Worm (Caenorhabditis elegans) whole organism, early embryonic: ENCODE data around the gene T15H9.5.

Experiments
- B0310.2 ChIP-seq: sonication (generic microtip); optimal IDR thresholded peaks from 2 replicates; lab custom pipeline; 2016; ENCODE audit warnings: mild to moderate bottlenecking, missing genetic modification characterization, missing compliant biosample characterization
- F13C5.2 ChIP-seq: sonication (generic microtip); optimal IDR thresholded peaks from 2 replicates; lab custom pipeline; 2017; ENCODE audit warnings: mild to moderate bottlenecking, missing genetic modification characterization, inconsistent platforms, missing compliant biosample characterization
- aly-1 ChIP-seq: sonication (generic microtip); optimal IDR thresholded peaks from 2 replicates; lab custom pipeline; 2016; ENCODE audit warnings: missing genetic modification characterization, missing compliant biosample characterization
- ama-1 ChIP-seq: fragments of 150-350 bp; optimal IDR thresholded peaks from 2 replicates; lab custom pipeline; 2014
- ceh-13 ChIP-seq: fragments of 200-800 bp; sonication (Bioruptor generic); optimal IDR thresholded peaks from 2 replicates; lab custom pipeline; 2018; ENCODE audit warnings: mild to moderate bottlenecking, missing genetic modification characterization, missing compliant biosample characterization
- ceh-36 ChIP-seq: sonication (generic microtip); optimal IDR thresholded peaks from 2 replicates; lab custom pipeline; 2016; ENCODE audit warnings: missing genetic modification characterization, inconsistent platforms, missing compliant biosample characterization
- ets-7 ChIP-seq: sonication (generic microtip); optimal IDR thresholded peaks from 2 replicates; lab custom pipeline; 2016; ENCODE audit warnings: missing genotype, missing genetic modification characterization, missing compliant biosample characterization
- flt-1 ChIP-seq: fragments of 200-800 bp; sonication (Bioruptor generic); IDR thresholded peaks from 2 replicates; pipeline ENCODE4 v1.3.6; 2022; ENCODE audit warnings: missing genetic modification characterization, missing compliant biosample characterization
- hmbx-1 ChIP-seq: sonication (generic microtip); optimal IDR thresholded peaks from 2 replicates; lab custom pipeline; 2016; ENCODE audit warnings: mild to moderate bottlenecking, missing genetic modification characterization, missing compliant biosample characterization
- hmg-4 ChIP-seq: fragments of 200-800 bp; sonication (Bioruptor generic); optimal IDR thresholded peaks from 2 replicates; lab custom pipeline; 2018; ENCODE audit warnings: mild to moderate bottlenecking, missing genetic modification characterization, missing compliant biosample characterization
- hnd-1 ChIP-seq: sonication (generic microtip); optimal IDR thresholded peaks from 2 replicates; lab custom pipeline; 2016; ENCODE audit warnings: missing genetic modification characterization, missing compliant biosample characterization
- pes-1 ChIP-seq: fragments of 200-800 bp; sonication (Bioruptor generic); IDR thresholded peaks from 2 replicates; pipeline ENCODE4 v1.3.6; 2022; ENCODE audit warnings: missing genetic modification reagents, missing genetic modification characterization, missing compliant biosample characterization
- scrt-1 ChIP-seq: fragments of 200-800 bp; sonication (Bioruptor generic); IDR thresholded peaks from 2 replicates; pipeline ENCODE4 v1.3.6; 2022; ENCODE audit warnings: missing genetic modification characterization, missing compliant biosample characterization
- sea-1 ChIP-seq: fragments of 200-800 bp; sonication (Bioruptor generic); conservative IDR thresholded peaks from 2 replicates; pipeline ENCODE4 v1.3.6; 2022; ENCODE audit warnings: missing genetic modification characterization, missing compliant biosample characterization
- tbx-11 ChIP-seq: fragments of 200-800 bp; sonication (Bioruptor generic); IDR thresholded peaks from 2 replicates; pipeline ENCODE4 v1.3.6; 2022; ENCODE audit warnings: missing genetic modification characterization, missing compliant biosample characterization
- tbx-37 ChIP-seq: fragments of 200-800 bp; sonication (Bioruptor generic); conservative IDR thresholded peaks from 2 replicates; pipeline ENCODE4 v1.3.6; 2022; ENCODE audit warnings: missing genetic modification reagents, missing genetic modification characterization, missing compliant biosample characterization
- tra-4 ChIP-seq: sonication (generic microtip); optimal IDR thresholded peaks from 2 replicates; lab custom pipeline; 2017; ENCODE audit warnings: missing genetic modification characterization, missing compliant biosample characterization

Gene T15H9.5

DNA sequence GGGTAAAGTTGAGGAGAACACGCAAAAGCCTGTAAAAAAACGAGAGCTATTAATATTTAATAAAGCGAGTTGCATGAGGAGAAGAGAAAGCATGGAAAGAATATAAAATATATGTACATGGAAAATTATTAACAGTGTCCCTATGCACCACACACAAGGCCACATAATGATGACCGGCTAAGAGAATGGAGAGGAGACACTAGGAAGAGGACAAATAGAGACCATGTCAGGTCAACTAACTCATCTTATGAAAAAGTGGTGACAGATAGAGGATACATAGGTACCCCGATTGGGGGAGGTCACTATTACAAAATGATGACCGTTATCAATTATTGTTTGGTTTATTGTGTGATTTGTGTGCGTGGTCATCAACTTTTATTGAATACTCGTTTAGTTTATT is 33.2 kb upstream of the T15H9.5 start, which contains the start of gene fzr-1:
TSS of gene fzr-1 (minus strand) at position 29 of the 400 bp plus-strand sequence.
- TF ChIP-seq hmbx-1 (no peak), tbx-37 (GFP tag; lab: Robert Waterston, UW) (0 out of 2 replicates have a peak, but pooled peaks have one; percentile 10), ama-1 (lab: Kevin White, UChicago) (no peak), flt-1 (0 out of 2 replicates have a peak, but pooled peaks have one; percentile 16), scrt-1 (GFP tag; lab: Robert Waterston, UW) (no peak)

DNA sequence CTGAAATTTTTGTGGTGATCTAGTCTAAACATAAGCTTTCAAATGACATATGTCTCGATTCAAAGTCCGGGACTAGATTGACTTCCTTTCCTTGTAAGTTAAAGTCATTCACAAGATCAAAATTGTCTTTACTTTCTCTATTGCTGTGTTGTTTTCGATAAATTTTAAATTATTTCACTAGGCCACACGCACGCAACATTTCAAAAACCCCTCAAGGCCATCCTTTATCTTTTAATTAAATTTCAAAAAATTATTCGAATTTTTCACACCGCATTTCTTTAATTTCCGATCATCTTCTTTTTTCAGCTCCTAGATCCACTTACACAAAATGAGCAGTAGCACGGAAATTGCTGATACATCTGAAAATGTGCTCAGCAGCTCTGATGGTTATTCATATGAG is 25.1 kb upstream of the T15H9.5 start, which contains the start of gene ZK1307.7:
TSS of gene ZK1307.7 (plus strand) at position 301 of the 400 bp plus-strand sequence.
- TF ChIP-seq tbx-37 (GFP tag; lab: Robert Waterston, UW) (no peak), aly-1 (tag; lab: Kevin White, UChicago) (no peak), ceh-36 (tag; lab: Kevin White, UChicago) (no peak), F13C5.2 (no peak), hmg-4 (no peak), hnd-1 (tag; lab: Kevin White, UChicago) (no peak)

DNA sequence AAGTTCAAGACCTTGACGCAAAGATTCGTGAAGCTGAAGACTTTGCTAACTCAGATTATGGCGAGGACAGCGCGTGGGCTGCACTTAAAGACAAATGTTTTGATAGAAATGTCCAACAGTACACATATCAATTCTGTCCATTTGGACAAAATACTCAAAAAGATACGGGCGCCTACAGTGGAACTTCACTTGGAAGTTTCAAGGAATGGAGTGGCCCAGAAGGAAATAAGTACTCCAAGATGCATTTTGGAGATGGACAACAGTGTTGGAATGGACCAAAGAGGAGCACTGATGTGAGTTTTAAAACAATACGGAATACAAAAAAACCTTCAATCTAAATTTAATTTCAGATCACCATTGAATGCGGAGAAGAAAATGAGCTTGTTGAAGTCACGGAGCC is 14.7 kb upstream of the T15H9.5 start:
- TF ChIP-seq aly-1 (tag; lab: Kevin White, UChicago) (no peak), ama-1 (lab: Kevin White, UChicago) (no peak), scrt-1 (GFP tag; lab: Robert Waterston, UW) (no peak)

DNA sequence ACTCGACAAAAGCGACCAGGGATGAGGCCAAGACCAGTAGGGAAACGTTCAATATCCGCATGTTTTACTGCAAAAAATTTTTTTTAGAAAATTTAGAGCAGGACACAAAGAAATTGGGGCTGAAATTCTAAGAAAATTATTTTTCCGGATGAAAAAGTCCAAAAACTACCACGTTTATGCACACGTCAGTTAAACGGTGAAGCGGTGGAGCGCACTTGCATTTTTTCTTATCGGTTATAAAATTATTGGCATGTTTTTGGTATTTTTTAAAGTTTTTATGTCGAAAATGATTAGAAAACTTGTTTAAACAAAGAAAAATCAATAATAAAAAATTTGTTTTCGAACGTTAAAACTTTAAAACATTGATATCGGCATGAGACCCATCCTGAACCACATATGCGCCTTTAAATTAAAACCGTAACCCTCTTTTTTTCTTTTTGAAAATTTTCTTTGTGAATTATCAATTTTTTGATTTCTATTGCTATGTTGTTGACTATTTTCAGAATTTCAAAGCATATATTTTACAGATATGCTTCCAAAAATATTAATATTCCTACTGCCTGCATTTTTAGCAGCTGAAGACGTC is 13.0 kb upstream of the T15H9.5 start, which contains the start of the genes dnj-20 and ZK1307.8:
TSS of gene dnj-20 (minus strand) at position 67 of the 586 bp plus-strand sequence.
TSS of gene ZK1307.8 (plus strand) at position 504 of the 586 bp plus-strand sequence.
- TF ChIP-seq hmbx-1 (no peak), tbx-11 (GFP tag; lab: Robert Waterston, UW) (no peak), sea-1 (GFP tag; lab: Robert Waterston, UW) (no peak), B0310.2 (tag; lab: Kevin White, UChicago) (no peak), ama-1 (lab: Kevin White, UChicago) (no peak), ceh-13 (GFP tag; lab: Kevin White, UChicago) (no peak)

DNA sequence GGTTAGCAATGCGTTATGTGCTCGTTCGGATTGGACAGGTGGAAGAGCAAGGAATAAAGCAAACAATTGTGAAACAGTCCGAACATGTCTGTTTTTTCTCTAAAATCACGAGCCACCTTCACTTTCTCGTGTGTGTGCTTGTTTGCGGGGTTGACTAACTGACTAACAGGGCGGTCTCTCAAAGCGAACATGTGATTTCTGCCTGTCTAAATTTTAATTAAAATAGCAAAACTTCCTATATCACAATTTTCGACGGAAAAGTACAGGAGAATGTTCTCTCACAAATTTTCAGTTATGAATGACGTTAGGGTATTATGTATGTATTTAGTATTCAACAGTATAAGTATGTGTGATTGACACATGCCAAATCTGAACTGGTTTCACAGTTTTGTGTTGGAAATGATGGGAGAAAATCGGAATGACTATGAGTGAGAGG is 10.7 kb upstream of the T15H9.5 start:
- no peak for TF ChIP-seq B0310.2 (tag; lab: Kevin White, UChicago)

DNA sequence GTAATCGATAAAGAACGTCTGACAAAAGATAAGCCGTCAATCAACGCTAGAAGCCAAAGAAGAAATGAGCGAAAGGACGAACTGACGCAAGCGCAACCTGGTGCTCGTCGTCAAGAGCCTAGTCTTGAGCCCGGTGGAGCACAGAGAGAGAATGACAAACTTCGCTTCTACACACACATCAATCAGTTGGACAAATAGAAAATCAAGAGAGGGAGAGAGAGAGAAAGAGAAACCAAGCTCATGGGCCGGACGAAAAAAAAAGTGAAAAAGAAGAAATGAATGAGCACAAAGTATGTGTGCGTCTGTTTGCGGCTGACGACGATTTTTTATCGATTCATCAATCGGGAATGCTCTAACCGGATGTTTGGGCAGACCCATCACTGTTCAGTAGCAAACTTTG is 9.9 kb upstream of the T15H9.5 start:
- no peak for TF ChIP-seq aly-1 (tag; lab: Kevin White, UChicago)
- no peak for TF ChIP-seq ama-1 (lab: Kevin White, UChicago)
- no peak for TF ChIP-seq hnd-1 (tag; lab: Kevin White, UChicago)
- no peak for TF ChIP-seq tbx-37 (GFP tag; lab: Robert Waterston, UW)
- no peak for TF ChIP-seq scrt-1 (GFP tag; lab: Robert Waterston, UW)
- no peak for TF ChIP-seq ceh-13 (GFP tag; lab: Kevin White, UChicago)
- no peak for TF ChIP-seq flt-1
- no peak for TF ChIP-seq F13C5.2
- TF ChIP-seq B0310.2 (tag; lab: Kevin White, UChicago): no peak
- no peak for TF ChIP-seq ceh-36 (tag; lab: Kevin White, UChicago)
- TF ChIP-seq tra-4 (tag; lab: Kevin White, UChicago): no peak

DNA sequence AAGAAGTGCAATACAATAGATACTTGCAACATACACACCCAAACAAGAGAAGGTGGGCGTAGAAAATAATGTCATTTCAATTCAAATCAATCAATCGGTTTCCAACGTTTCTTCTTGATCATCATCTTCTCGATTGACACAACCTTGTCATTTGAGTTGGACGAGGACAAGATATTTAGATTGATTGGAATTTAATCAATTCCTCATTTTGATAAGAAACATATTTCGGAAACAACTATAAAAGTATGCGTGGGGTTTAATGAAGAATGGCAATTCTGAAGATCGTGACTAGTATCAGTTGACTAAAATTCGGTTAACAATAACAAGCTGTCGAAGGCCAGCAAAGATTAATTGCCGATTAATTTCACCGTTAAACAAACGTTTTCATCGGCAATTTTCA is 9.4 kb upstream of the T15H9.5 start:
- no peak for TF ChIP-seq tbx-11 (GFP tag; lab: Robert Waterston, UW)
- no peak for TF ChIP-seq B0310.2 (tag; lab: Kevin White, UChicago)
- no peak for TF ChIP-seq pes-1 (GFP tag; lab: Robert Waterston, UW)
- no peak for TF ChIP-seq sea-1 (GFP tag; lab: Robert Waterston, UW)
- no peak for TF ChIP-seq hmbx-1
- no peak for TF ChIP-seq ceh-36 (tag; lab: Kevin White, UChicago)
- no peak for TF ChIP-seq flt-1
- TF ChIP-seq tra-4 (tag; lab: Kevin White, UChicago): no peak
- no peak for TF ChIP-seq ets-7 (tag; lab: Kevin White, UChicago)
- TF ChIP-seq F13C5.2: no peak

DNA sequence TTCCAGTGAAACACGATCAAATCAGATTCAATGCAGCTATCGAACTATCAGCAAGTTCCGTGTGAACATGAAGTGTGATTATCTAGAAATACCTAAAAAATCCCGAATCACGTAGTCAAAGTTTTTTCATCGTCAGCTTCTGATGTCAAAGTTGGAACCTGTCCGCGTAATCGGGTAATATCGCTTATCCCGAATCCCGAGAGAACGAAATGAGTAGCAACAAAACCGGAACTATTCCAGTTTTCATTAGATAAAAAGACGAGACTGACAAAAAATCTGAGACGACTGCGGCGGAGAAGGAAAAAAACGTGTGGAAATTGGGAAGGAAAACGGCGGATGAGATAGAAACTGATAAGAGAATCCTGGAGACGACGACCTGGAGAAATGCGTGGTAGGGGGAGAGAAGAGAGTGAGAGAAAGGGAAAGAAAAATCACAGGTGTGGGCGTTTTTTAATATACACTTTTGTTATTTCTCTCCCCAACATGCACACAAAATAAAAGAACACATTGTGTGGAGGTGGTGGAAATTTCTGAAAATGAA is 8.8 kb upstream of the T15H9.5 start:
- TF ChIP-seq ets-7 (tag; lab: Kevin White, UChicago): no peak
- TF ChIP-seq hmg-4: peak; percentile 11
- TF ChIP-seq tbx-37 (GFP tag; lab: Robert Waterston, UW): no peak
- TF ChIP-seq pes-1 (GFP tag; lab: Robert Waterston, UW): no peak
- TF ChIP-seq tbx-11 (GFP tag; lab: Robert Waterston, UW): no peak
- no peak for TF ChIP-seq F13C5.2

DNA sequence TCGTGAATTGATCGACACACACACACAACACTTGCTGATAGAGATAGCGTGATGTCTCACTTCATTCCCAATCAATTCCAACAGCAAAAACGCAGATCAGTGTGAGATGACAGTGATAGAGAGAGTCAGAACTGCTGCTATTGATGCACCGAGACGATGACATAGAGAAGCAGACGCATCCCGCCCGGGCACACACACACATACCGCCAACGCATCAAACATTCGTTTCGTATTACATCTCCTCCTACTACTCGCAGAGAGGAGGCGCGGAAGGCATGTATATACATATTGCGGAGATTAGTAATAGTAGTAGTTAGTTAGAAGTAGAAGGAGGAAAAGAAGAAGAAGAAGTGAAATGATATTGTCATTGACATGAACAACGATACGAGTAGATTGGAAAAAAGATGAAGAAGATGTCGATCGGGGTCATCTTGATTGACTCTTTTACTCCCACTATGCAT is 8.2 kb upstream of the T15H9.5 start:
- no peak for TF ChIP-seq ceh-36 (tag; lab: Kevin White, UChicago)
- TF ChIP-seq ceh-13 (GFP tag; lab: Kevin White, UChicago): no peak
- TF ChIP-seq hnd-1 (tag; lab: Kevin White, UChicago): no peak
- TF ChIP-seq hmbx-1: no peak
- no peak for TF ChIP-seq ets-7 (tag; lab: Kevin White, UChicago)
- TF ChIP-seq flt-1: no peak
